Fruit fly (Drosophila melanogaster): ENCODE measurements around the gene sog.

sog gene

dm6 chrX:15622970-15623402 is 10.2 kb downstream of the sog start (continued):
- peak; percentile 54 for TF ChIP-seq CG1529 (GFP tag; optimal IDR thresholded peaks at IDR 0.05)
- peak; percentile 88 for TF ChIP-seq jumu (GFP tag; optimal IDR thresholded peaks at IDR 0.05)
- peak; percentile 57 for TF ChIP-seq CG5245 (GFP tag; optimal IDR thresholded peaks at IDR 0.05)
- TF ChIP-seq CG4424 (GFP tag; optimal IDR thresholded peaks at IDR 0.05): peak; percentile 69
- TF ChIP-seq hkb (optimal IDR thresholded peaks at IDR 0.05): no peak
- peak; percentile 92 for TF ChIP-seq hkb (GFP tag; IDR thresholded peaks at IDR 0.05)
- peak; percentile 89 for TF ChIP-seq CG14014 (GFP tag; IDR thresholded peaks at IDR 0.05)
- TF ChIP-seq CG6765 (GFP tag; optimal IDR thresholded peaks at IDR 0.05): no peak
- peak; percentile 85 for TF ChIP-seq Mrtf (GFP tag; IDR thresholded peaks at IDR 0.05)
- no peak for TF ChIP-seq yki (optimal IDR thresholded peaks at IDR 0.05)
- peak; percentile 68 for TF ChIP-seq CG1792 (GFP tag; optimal IDR thresholded peaks at IDR 0.05)
- TF ChIP-seq pita (GFP tag; optimal IDR thresholded peaks at IDR 0.05): no peak
- peak; percentile 66 to 79 for TF ChIP-seq dpn (GFP tag; optimal IDR thresholded peaks at IDR 0.05)
- TF ChIP-seq CG14667 (GFP tag; IDR thresholded peaks at IDR 0.05): peak; percentile 78
- peak; percentile 78 for TF ChIP-seq CG16779 (GFP tag; IDR thresholded peaks at IDR 0.05)
- TF ChIP-seq CG7745 (tag; optimal IDR thresholded peaks at IDR 0.05): no peak
- peak; percentile 50; the same call in 1 of the 2 replicates for TF ChIP-seq CG4360 (GFP tag; IDR thresholded peaks at IDR 0.05)
- no peak for TF ChIP-seq knrl (GFP tag; IDR thresholded peaks at IDR 0.05; ENCODE audit: partially characterized antibody)
- TF ChIP-seq Dbx (GFP tag; IDR thresholded peaks at IDR 0.05): peak; percentile 89
- TF ChIP-seq ERR (GFP tag; optimal IDR thresholded peaks at IDR 0.05): peak; percentile 67
- TF ChIP-seq Gug (GFP tag; IDR thresholded peaks at IDR 0.05): peak; percentile 85
- TF ChIP-seq Ssrp (tag; optimal IDR thresholded peaks at IDR 0.05): peak; percentile 64
- TF ChIP-seq Kr (GFP tag; optimal IDR thresholded peaks at IDR 0.05): no peak
- peak; percentile 76; the same call in 2 of the 3 replicates for TF ChIP-seq H15 (GFP tag; IDR thresholded peaks at IDR 0.05)
- TF ChIP-seq CG10462 (GFP tag; optimal IDR thresholded peaks at IDR 0.05): peak; percentile 39
- peak; percentile 72 for TF ChIP-seq Hsf (GFP tag; optimal IDR thresholded peaks at IDR 0.05)
- no peak for TF ChIP-seq disco-r (GFP tag; optimal IDR thresholded peaks at IDR 0.05)
- TF ChIP-seq mld (GFP tag; IDR thresholded peaks at IDR 0.05; ENCODE audit: partially characterized antibody): no peak
- peak; percentile 82; the same call in 2 of the 3 replicates for TF ChIP-seq CG6175 (GFP tag; IDR thresholded peaks at IDR 0.05)
- TF ChIP-seq CG8924 (tag; optimal IDR thresholded peaks at IDR 0.05): peak; percentile 77
- TF ChIP-seq Xrp1 (GFP tag; IDR thresholded peaks at IDR 0.05): peak; percentile 85
- peak; percentile 79 for TF ChIP-seq CG14050 (GFP tag; IDR thresholded peaks at IDR 0.05)
- no peak for TF ChIP-seq CG7963 (GFP tag; IDR thresholded peaks at IDR 0.05; ENCODE audit: partially characterized antibody)
- TF ChIP-seq CG3838 (GFP tag; optimal IDR thresholded peaks at IDR 0.05): no peak
- peak; percentile 32; the same call in 1 of the 2 replicates for TF ChIP-seq Doc2 (GFP tag; IDR thresholded peaks at IDR 0.05)
- peak; percentile 24 for TF ChIP-seq Nf-YB (GFP tag; optimal IDR thresholded peaks at IDR 0.05)
- TF ChIP-seq prd (optimal IDR thresholded peaks at IDR 0.05): no peak
- peak; percentile 90 for TF ChIP-seq prd (GFP tag; IDR thresholded peaks at IDR 0.05)
- TF ChIP-seq Dip3 (GFP tag; optimal IDR thresholded peaks at IDR 0.05): peak; percentile 67
- peak; percentile 78 for TF ChIP-seq otp (GFP tag; IDR thresholded peaks at IDR 0.05)
- TF ChIP-seq CG18476 (GFP tag; optimal IDR thresholded peaks at IDR 0.05): peak; percentile 49
- TF ChIP-seq CG10147 (GFP tag; optimal IDR thresholded peaks at IDR 0.05): peak; percentile 69
- TF ChIP-seq mam (GFP tag; optimal IDR thresholded peaks at IDR 0.05): peak; percentile 82
- TF ChIP-seq CG17912 (GFP tag; optimal IDR thresholded peaks at IDR 0.05): no peak
- peak; percentile 84 for TF ChIP-seq nom (GFP tag; optimal IDR thresholded peaks at IDR 0.05)
- no peak for TF ChIP-seq insv (GFP tag; optimal IDR thresholded peaks at IDR 0.05)
- peak; percentile 71 for TF ChIP-seq az2 (GFP tag; optimal IDR thresholded peaks at IDR 0.05)
- peak; percentile 82 for TF ChIP-seq esg (GFP tag; conservative IDR thresholded peaks at IDR 0.05)
- peak; percentile 56 for TF ChIP-seq eyg (GFP tag; optimal IDR thresholded peaks at IDR 0.05)
- TF ChIP-seq CG8388 (GFP tag; optimal IDR thresholded peaks at IDR 0.05): peak; percentile 55
- TF ChIP-seq HLHmδ (GFP tag; optimal IDR thresholded peaks at IDR 0.05): no peak
- TF ChIP-seq CG30020 (tag; optimal IDR thresholded peaks at IDR 0.05): peak; percentile 11
